Fruit fly (Drosophila melanogaster): ENCODE measurements around the gene CG11768.

- no peak for TF ChIP-seq CG8478 (optimal IDR thresholded peaks at IDR 0.05)
- no peak for TF ChIP-seq CTCF (optimal IDR thresholded peaks at IDR 0.05)
Observed at dm6 chr3R:8808518-8808921, 40.5 kb upstream of the CG11768 start.
